Worm (Caenorhabditis elegans) whole organism, mixed stage, embryonic: ENCODE results near the gene scl-8.

Source experiments
- bed-3 ChIP-seq: fragments of 200-800 bp; sonication (Bioruptor generic); optimal IDR thresholded peaks from 3 replicates; lab custom pipeline; 2018; ENCODE audit warnings: mild to moderate bottlenecking, missing genetic modification characterization, moderate library complexity, missing compliant biosample characterization
- blmp-1 ChIP-seq: fragments of 150-350 bp; optimal IDR thresholded peaks from 2 replicates; lab custom pipeline; 2014; ENCODE audit warnings: missing biosample characterization, missing genetic modification characterization
- ceh-39 ChIP-seq: fragments of 150-350 bp; optimal IDR thresholded peaks from 2 replicates; lab custom pipeline; 2014; ENCODE audit warnings: missing biosample characterization, missing genetic modification characterization
- ceh-83 ChIP-seq: fragments of 200-800 bp; sonication (Bioruptor generic); optimal IDR thresholded peaks from 2 replicates; lab custom pipeline; 2018; ENCODE audit warnings: mild to moderate bottlenecking, missing genetic modification characterization, missing compliant biosample characterization
- ces-1 ChIP-seq: fragments of 150-350 bp; optimal IDR thresholded peaks from 2 replicates; lab custom pipeline; 2014; ENCODE audit warnings: missing biosample characterization, missing genetic modification reagents, missing genetic modification characterization
- cnd-1 ChIP-seq: fragments of 200-800 bp; sonication (Bioruptor generic); optimal IDR thresholded peaks from 2 replicates; lab custom pipeline; 2018; ENCODE audit warnings: mild to moderate bottlenecking, missing genetic modification characterization, missing compliant biosample characterization
- drap-1 ChIP-seq: fragments of 200-800 bp; sonication (Bioruptor generic); optimal IDR thresholded peaks from 3 replicates; lab custom pipeline; 2018; ENCODE audit warnings: mild to moderate bottlenecking, missing genetic modification characterization, missing compliant biosample characterization
- elt-1 ChIP-seq: sonication (generic microtip); optimal IDR thresholded peaks from 2 replicates; lab custom pipeline; 2017; ENCODE audit warnings: missing genetic modification characterization, mild to moderate bottlenecking, missing compliant biosample characterization, antibody characterized with exemption, moderate library complexity, borderline replicate concordance; ENCODE audit not compliant: insufficient read depth
- flh-1 ChIP-seq: fragments of 200-800 bp; sonication (Bioruptor generic); optimal IDR thresholded peaks from 2 replicates; lab custom pipeline; 2018; ENCODE audit warnings: mild to moderate bottlenecking, missing genetic modification characterization, moderate library complexity, missing compliant biosample characterization
- ham-2 ChIP-seq: fragments of 200-800 bp; sonication (Bioruptor generic); optimal IDR thresholded peaks from 2 replicates; lab custom pipeline; 2018; ENCODE audit warnings: mild to moderate bottlenecking, missing genetic modification characterization, missing compliant biosample characterization
- hlh-1 ChIP-seq: fragments of 150-350 bp; optimal IDR thresholded peaks from 2 replicates; lab custom pipeline; 2014; ENCODE audit warnings: missing biosample characterization, missing genetic modification reagents, missing genetic modification characterization
- lin-13 ChIP-seq: fragments of 150-350 bp; optimal IDR thresholded peaks from 2 replicates; lab custom pipeline; 2014; ENCODE audit warnings: missing biosample characterization, missing genetic modification characterization
- lsy-2 ChIP-seq: fragments of 150-350 bp; optimal IDR thresholded peaks from 2 replicates; lab custom pipeline; 2014; ENCODE audit warnings: missing biosample characterization, missing genetic modification characterization
- mab-5 ChIP-seq: fragments of 150-350 bp; optimal IDR thresholded peaks from 2 replicates; lab custom pipeline; 2014; ENCODE audit warnings: missing biosample characterization, missing genetic modification characterization
- mep-1 ChIP-seq: fragments of 150-350 bp; optimal IDR thresholded peaks from 2 replicates; lab custom pipeline; 2017; ENCODE audit warnings: missing biosample characterization, missing genetic modification reagents, missing genetic modification characterization, inconsistent platforms
- mls-2 ChIP-seq: sonication (generic microtip); optimal IDR thresholded peaks from 2 replicates; lab custom pipeline; 2016; ENCODE audit warnings: mild to moderate bottlenecking, missing genetic modification characterization, moderate library complexity, missing compliant biosample characterization
- nhr-12 ChIP-seq: fragments of 150-350 bp; optimal IDR thresholded peaks from 2 replicates; lab custom pipeline; 2014; ENCODE audit warnings: missing biosample characterization, missing genetic modification characterization
- nhr-2 ChIP-seq: fragments of 150-350 bp; optimal IDR thresholded peaks from 2 replicates; lab custom pipeline; 2014; ENCODE audit warnings: missing biosample characterization, missing genetic modification characterization
- nhr-237 ChIP-seq: fragments of 150-350 bp; optimal IDR thresholded peaks from 2 replicates; lab custom pipeline; 2014; ENCODE audit warnings: missing biosample characterization, missing genetic modification characterization
- nhr-28 ChIP-seq: fragments of 150-350 bp; optimal IDR thresholded peaks from 2 replicates; lab custom pipeline; 2014; ENCODE audit warnings: missing biosample characterization, missing genetic modification characterization
- nhr-76 ChIP-seq: sonication (generic microtip); optimal IDR thresholded peaks from 2 replicates; lab custom pipeline; 2017; ENCODE audit warnings: missing biosample characterization, missing genetic modification characterization
- pha-4 ChIP-seq: fragments of 150-350 bp; optimal IDR thresholded peaks from 2 replicates; lab custom pipeline; 2018; ENCODE audit warnings: missing biosample characterization, missing genetic modification reagents, missing genetic modification characterization
- sem-2 ChIP-seq: fragments of 200-800 bp; sonication (Bioruptor generic); optimal IDR thresholded peaks from 2 replicates; lab custom pipeline; 2018; ENCODE audit warnings: mild to moderate bottlenecking, missing genetic modification characterization, missing compliant biosample characterization
- snpc-4 ChIP-seq: fragments of 150-350 bp; optimal IDR thresholded peaks from 2 replicates; lab custom pipeline; 2014; ENCODE audit warnings: missing biosample characterization, missing genetic modification characterization
- sptf-1 ChIP-seq: sonication (generic microtip); optimal IDR thresholded peaks from 2 replicates; lab custom pipeline; 2017; ENCODE audit warnings: mild to moderate bottlenecking, missing genetic modification characterization, moderate library complexity, missing compliant biosample characterization
- tbx-8 ChIP-seq: fragments of 200-800 bp; sonication (Bioruptor generic); optimal IDR thresholded peaks from 2 replicates; lab custom pipeline; 2018; ENCODE audit warnings: mild to moderate bottlenecking, missing genetic modification characterization, moderate library complexity, missing compliant biosample characterization
- unc-120 ChIP-seq: sonication (generic microtip); optimal IDR thresholded peaks from 2 replicates; lab custom pipeline; 2017; ENCODE audit warnings: missing genetic modification characterization, missing compliant biosample characterization; ENCODE audit not compliant: poor library complexity, severe bottlenecking
- unc-39 ChIP-seq: fragments of 150-350 bp; optimal IDR thresholded peaks from 2 replicates; lab custom pipeline; 2014; ENCODE audit warnings: missing biosample characterization, missing genetic modification characterization
- unc-62 ChIP-seq: fragments of 150-350 bp; optimal IDR thresholded peaks from 2 replicates; lab custom pipeline; 2014; ENCODE audit warnings: missing biosample characterization, missing genetic modification reagents, missing genetic modification characterization
- ztf-11 ChIP-seq: fragments of 150-350 bp; optimal IDR thresholded peaks from 2 replicates; lab custom pipeline; 2014; ENCODE audit warnings: missing biosample characterization, missing genetic modification characterization

scl-8 gene

DNA sequence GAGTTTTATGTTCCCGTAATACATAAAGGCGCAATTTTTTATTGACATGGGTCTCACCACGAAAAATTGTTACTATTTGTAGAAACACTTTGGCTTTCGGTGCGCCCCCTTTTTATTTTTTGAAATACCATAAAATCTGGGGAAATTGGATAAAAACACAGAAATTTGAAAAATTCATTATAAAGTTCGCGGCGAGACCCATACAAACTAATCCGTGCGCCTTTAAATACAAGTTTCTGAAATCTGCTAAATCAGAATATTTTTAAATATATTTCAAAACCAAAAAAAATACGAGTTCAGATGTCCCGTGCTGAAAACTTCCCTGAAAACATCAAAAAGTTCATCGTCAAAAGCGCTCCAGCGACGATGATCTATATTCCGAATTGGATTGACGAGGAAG lies 35.8 kb downstream of the scl-8 start, which contains the start of gene B0564.2:
TSS of gene B0564.2 (plus strand) at position 301 of the 400 bp plus-strand sequence.
- no peak for TF ChIP-seq cnd-1
- no peak for TF ChIP-seq mab-5 (tag; lab: Kevin White, UChicago)
- TF ChIP-seq unc-120 (tag; lab: Kevin White, UChicago), result no peak
- TF ChIP-seq elt-1 (tag; lab: Kevin White, UChicago), result no peak
- TF ChIP-seq nhr-2 (tag; lab: Kevin White, UChicago), result no peak
- no peak for TF ChIP-seq nhr-237 (tag; lab: Kevin White, UChicago)
- TF ChIP-seq sem-2 (GFP tag; lab: Kevin White, UChicago), result no peak
- TF ChIP-seq mep-1, result no peak
- TF ChIP-seq unc-39 (tag; lab: Kevin White, UChicago), result no peak
- no peak for TF ChIP-seq nhr-12 (tag; lab: Kevin White, UChicago)
- no peak for TF ChIP-seq hlh-1 (tag; lab: Kevin White, UChicago)
- no peak for TF ChIP-seq bed-3 (GFP tag; lab: Kevin White, UChicago)
- no peak for TF ChIP-seq snpc-4 (tag; lab: Kevin White, UChicago)

DNA sequence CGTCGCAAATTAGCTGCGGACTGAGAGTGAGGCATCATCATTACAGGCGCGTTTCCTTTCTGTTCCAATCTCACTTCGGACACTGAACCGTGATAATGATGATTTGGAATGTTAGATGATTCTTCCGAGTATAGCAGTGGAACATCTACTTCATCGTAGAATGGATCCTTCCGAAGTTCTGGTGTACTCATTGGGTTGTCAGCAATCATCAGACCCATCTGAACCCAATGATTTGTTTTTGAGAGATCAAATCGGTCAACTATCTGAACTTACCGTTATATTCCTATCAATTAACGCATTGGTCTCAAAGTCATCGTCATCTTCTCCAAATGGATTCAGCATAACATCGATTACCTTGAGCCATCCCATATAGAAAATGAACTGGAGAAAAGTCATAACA lies 36.9 kb downstream of the scl-8 start:
- TF ChIP-seq cnd-1, result no peak

DNA sequence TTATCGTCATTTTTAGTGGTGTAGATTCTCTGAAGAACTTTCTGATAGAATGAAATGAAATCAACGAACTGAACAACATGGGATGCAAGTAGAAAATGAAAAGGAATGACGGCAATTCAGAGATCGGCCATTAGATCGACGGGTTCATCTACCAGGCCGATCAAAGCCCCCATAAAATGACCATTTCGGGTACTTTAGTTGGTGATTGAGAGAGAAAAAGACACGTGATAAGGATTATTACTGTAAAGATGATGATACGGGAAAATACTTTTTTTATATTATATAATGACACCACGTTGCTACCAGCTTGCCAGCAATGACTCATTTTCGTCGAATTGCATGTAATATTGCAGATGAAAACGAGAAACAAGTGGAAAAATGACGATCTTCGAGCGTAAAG lies 38.2 kb downstream of the scl-8 start, which contains the start of gene best-1:
TSS of gene best-1 (minus strand) at position 29 of the 400 bp plus-strand sequence.
- no peak for TF ChIP-seq bed-3 (GFP tag; lab: Kevin White, UChicago)
- TF ChIP-seq blmp-1 (tag; lab: Kevin White, UChicago), result no peak
- TF ChIP-seq nhr-237 (tag; lab: Kevin White, UChicago), result no peak
- TF ChIP-seq ceh-83 (GFP tag; lab: Kevin White, UChicago), result no peak
- TF ChIP-seq ces-1, result no peak
- no peak for TF ChIP-seq sptf-1 (tag; lab: Kevin White, UChicago)
- no peak for TF ChIP-seq unc-120 (tag; lab: Kevin White, UChicago)
- TF ChIP-seq pha-4 (tag; lab: Kevin White, UChicago), result no peak
- TF ChIP-seq flh-1 (GFP tag; lab: Kevin White, UChicago), result no peak
- no peak for TF ChIP-seq drap-1 (GFP tag; lab: Kevin White, UChicago)
- TF ChIP-seq tbx-8 (GFP tag; lab: Kevin White, UChicago), result no peak
- TF ChIP-seq sem-2 (GFP tag; lab: Kevin White, UChicago), result no peak
- TF ChIP-seq elt-1 (tag; lab: Kevin White, UChicago), result no peak
- no peak for TF ChIP-seq mls-2 (tag; lab: Kevin White, UChicago)
- TF ChIP-seq unc-62 (GFP tag; lab: Kevin White, UChicago), result no peak

DNA sequence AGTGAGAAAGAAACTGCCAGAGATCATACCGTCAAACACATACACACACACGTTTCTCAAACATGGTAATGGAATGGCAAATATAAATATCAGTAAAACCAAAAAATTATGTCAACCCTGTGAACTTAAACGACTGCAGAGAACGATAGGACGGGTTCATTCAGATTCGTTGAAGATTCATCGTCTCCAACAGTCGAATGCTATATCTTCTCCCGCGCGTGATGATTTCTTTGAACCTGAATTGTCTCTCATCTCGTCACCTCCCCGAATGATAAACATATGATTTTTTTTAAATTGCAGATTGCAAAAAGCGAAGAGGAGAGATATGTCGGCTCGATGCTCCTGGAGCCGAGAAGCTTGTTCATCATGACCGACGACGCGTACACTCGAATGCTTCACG lies 39.3 kb downstream of the scl-8 start:
- TF ChIP-seq ceh-39 (tag; lab: Kevin White, UChicago) (no peak), ham-2 (no peak), nhr-28 (no peak), flh-1 (GFP tag; lab: Kevin White, UChicago) (no peak), tbx-8 (GFP tag; lab: Kevin White, UChicago) (no peak), drap-1 (GFP tag; lab: Kevin White, UChicago) (no peak), nhr-76 (tag; lab: Kevin White, UChicago) (no peak), ztf-11 (no peak), lin-13 (tag; lab: Kevin White, UChicago) (no peak), lsy-2 (no peak), unc-120 (tag; lab: Kevin White, UChicago) (no peak), sem-2 (GFP tag; lab: Kevin White, UChicago) (no peak), snpc-4 (tag; lab: Kevin White, UChicago) (no peak)

DNA sequence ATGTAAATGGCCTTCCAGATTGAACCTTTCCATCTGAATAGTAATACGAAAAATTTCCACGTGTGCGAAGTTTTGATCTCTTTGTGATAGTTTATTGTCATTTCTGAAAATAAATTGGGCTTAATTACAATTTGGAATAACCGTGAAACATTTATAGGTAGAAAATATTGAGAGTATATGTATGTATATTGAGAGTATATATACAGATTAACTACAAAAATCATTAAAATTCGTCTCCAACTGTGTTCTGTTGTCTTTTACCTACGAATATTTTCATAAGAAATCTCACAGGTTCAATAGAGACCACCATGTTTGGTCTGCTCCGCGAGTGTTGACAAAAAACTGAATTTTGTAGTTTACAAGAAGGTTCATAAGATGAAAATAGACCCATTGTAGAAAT lies 41.4 kb downstream of the scl-8 start, which contains the start of gene best-2:
TSS of gene best-2 (minus strand) at position 101 of the 400 bp plus-strand sequence.
- TF ChIP-seq nhr-12 (tag; lab: Kevin White, UChicago), result no peak
- TF ChIP-seq blmp-1 (tag; lab: Kevin White, UChicago), result no peak
- TF ChIP-seq pha-4 (tag; lab: Kevin White, UChicago), result no peak
- TF ChIP-seq lsy-2, result no peak
- TF ChIP-seq nhr-2 (tag; lab: Kevin White, UChicago), result no peak
- TF ChIP-seq, all 35 proteins: peak for 0
